Worm (Caenorhabditis elegans) whole organism, young adult: ENCODE results near the gene W08E12.9.
A peak's percentile ranks its signal among the peaks of the same experiment; 100 is the strongest.

ENCODE experiments used
- F10E7.11 ChIP-seq: sonication (generic microtip); optimal IDR thresholded peaks from 2 replicates; lab custom pipeline; 2017; ENCODE audit warnings: mild to moderate bottlenecking, missing genetic modification characterization, moderate library complexity, missing compliant biosample characterization
- F57A8.1 ChIP-seq: fragments of 200-800 bp; sonication (Bioruptor generic); optimal IDR thresholded peaks from 2 replicates; lab custom pipeline; 2018; ENCODE audit warnings: mild to moderate bottlenecking, missing genetic modification characterization, moderate library complexity, missing compliant biosample characterization
- T26A5.8 ChIP-seq: sonication (generic microtip); optimal IDR thresholded peaks from 2 replicates; lab custom pipeline; 2016; ENCODE audit warnings: missing genetic modification characterization, missing compliant biosample characterization
- Y53G8AR.9 ChIP-seq: fragments of 200-800 bp; sonication (Bioruptor generic); conservative IDR thresholded peaks from 2 replicates; pipeline ENCODE4 v1.3.6; 2022; ENCODE audit warnings: missing genetic modification reagents, missing genetic modification characterization, missing compliant biosample characterization
- Y56A3A.18 ChIP-seq: fragments of 200-800 bp; sonication (Bioruptor generic); IDR thresholded peaks from 2 replicates; pipeline ENCODE4 v1.3.6; 2022; ENCODE audit warnings: missing genetic modification reagents, missing genetic modification characterization, missing compliant biosample characterization
- ama-1 ChIP-seq, 3 experiments: fragments of 150-350 bp in 1 of 3; sonication (generic microtip) in 2 of 3; optimal IDR thresholded peaks; 2 replicates each; lab custom pipeline; 2014 to 2018; ENCODE audit warnings: missing biosample characterization in 2 of 3, missing genetic modification characterization in 2 of 3, missing genetic modification reagents in 2 of 3
- aptf-3 ChIP-seq: fragments of 200-800 bp; sonication (Bioruptor generic); IDR thresholded peaks from 2 replicates; pipeline ENCODE4 v1.3.6; 2022; ENCODE audit warnings: missing genetic modification characterization, missing compliant biosample characterization
- atf-7 ChIP-seq: sonication (generic microtip); optimal IDR thresholded peaks from 2 replicates; lab custom pipeline; 2017; ENCODE audit warnings: mild to moderate bottlenecking, missing genetic modification characterization, missing compliant biosample characterization
- attf-3 ChIP-seq: fragments of 200-800 bp; sonication (Bioruptor generic); conservative IDR thresholded peaks from 2 replicates; pipeline ENCODE4 v1.3.6; 2022; ENCODE audit warnings: missing genetic modification reagents, missing genetic modification characterization, missing compliant biosample characterization
- ceh-27 ChIP-seq: fragments of 200-800 bp; sonication (Bioruptor generic); optimal IDR thresholded peaks from 2 replicates; lab custom pipeline; 2018; ENCODE audit warnings: mild to moderate bottlenecking, missing genetic modification characterization, moderate library complexity, missing compliant biosample characterization
- ceh-91 ChIP-seq: fragments of 200-800 bp; sonication (Bioruptor generic); IDR thresholded peaks from 2 replicates; pipeline ENCODE4 v1.3.6; 2022; ENCODE audit warnings: missing genetic modification reagents, missing genetic modification characterization, missing compliant biosample characterization
- dox-1 ChIP-seq: fragments of 200-800 bp; sonication (Bioruptor generic); IDR thresholded peaks from 2 replicates; pipeline ENCODE4 v1.3.6; 2022; ENCODE audit warnings: missing genetic modification reagents, missing genetic modification characterization, missing compliant biosample characterization
- dpl-1 ChIP-seq: fragments of 150-350 bp; optimal IDR thresholded peaks from 2 replicates; lab custom pipeline; 2014; ENCODE audit warnings: missing biosample characterization, missing genetic modification reagents, missing genetic modification characterization
- efl-1 ChIP-seq: fragments of 150-350 bp; optimal IDR thresholded peaks from 2 replicates; lab custom pipeline; 2014; ENCODE audit warnings: missing biosample characterization, missing genetic modification reagents, missing genetic modification characterization
- egrh-3 ChIP-seq: fragments of 200-800 bp; sonication (Bioruptor generic); IDR thresholded peaks from 2 replicates; pipeline ENCODE4 v1.3.6; 2022; ENCODE audit warnings: missing genetic modification reagents, missing genetic modification characterization, missing compliant biosample characterization
- ekl-4 ChIP-seq: fragments of 200-800 bp; sonication (Bioruptor generic); IDR thresholded peaks from 2 replicates; pipeline ENCODE4 v1.3.6; 2022; ENCODE audit warnings: missing genetic modification reagents, missing genetic modification characterization, missing compliant biosample characterization
- him-1 ChIP-seq: sonication (generic microtip); optimal IDR thresholded peaks from 2 replicates; lab custom pipeline; 2016; ENCODE audit warnings: missing genotype, missing genetic modification reagents, missing genetic modification characterization, missing compliant biosample characterization
- hmg-1.2 ChIP-seq: fragments of 200-800 bp; sonication (Bioruptor generic); IDR thresholded peaks from 2 replicates; pipeline ENCODE4 v1.3.6; 2022; ENCODE audit warnings: missing genetic modification reagents, missing genetic modification characterization, missing compliant biosample characterization
- let-607 ChIP-seq, 2 experiments: fragments of 200-800 bp in 1 of 2; sonication (Bioruptor generic) in 1 of 2; sonication (generic microtip) in 1 of 2; optimal IDR thresholded peaks; 2 replicates each; lab custom pipeline; 2016 to 2018; ENCODE audit warnings: mild to moderate bottlenecking in 2 of 2, missing compliant biosample characterization in 2 of 2, missing genetic modification characterization in 2 of 2, moderate library complexity in 2 of 2, missing genotype in 1 of 2
- lin-54 ChIP-seq: fragments of 200-800 bp; sonication (Bioruptor generic); optimal IDR thresholded peaks from 2 replicates; lab custom pipeline; 2018; ENCODE audit warnings: mild to moderate bottlenecking, missing genetic modification characterization, missing compliant biosample characterization
- madf-6 ChIP-seq: fragments of 200-800 bp; sonication (Bioruptor generic); IDR thresholded peaks from 2 replicates; pipeline ENCODE4 v1.3.6; 2022; ENCODE audit warnings: missing genetic modification reagents, missing genetic modification characterization, missing compliant biosample characterization
- madf-8 ChIP-seq: fragments of 200-800 bp; sonication (Bioruptor generic); conservative IDR thresholded peaks from 2 replicates; pipeline ENCODE4 v1.3.6; 2022; ENCODE audit warnings: missing genetic modification reagents, missing genetic modification characterization, missing compliant biosample characterization
- nfya-1 ChIP-seq: sonication (generic microtip); optimal IDR thresholded peaks from 2 replicates; lab custom pipeline; 2017; ENCODE audit warnings: antibody characterized with exemption, missing compliant biosample characterization, missing genetic modification characterization, borderline replicate concordance; ENCODE audit not compliant: insufficient read depth
- nfya-2 ChIP-seq: fragments of 200-800 bp; sonication (Bioruptor generic); IDR thresholded peaks from 2 replicates; pipeline ENCODE4 v1.3.6; 2022; ENCODE audit warnings: missing genetic modification reagents, missing genetic modification characterization, missing compliant biosample characterization
- nfyb-1 ChIP-seq: fragments of 200-800 bp; sonication (Bioruptor generic); IDR thresholded peaks from 2 replicates; pipeline ENCODE4 v1.3.6; 2022; ENCODE audit warnings: missing genetic modification reagents, missing genetic modification characterization, missing compliant biosample characterization
- nhr-27 ChIP-seq: fragments of 200-800 bp; sonication (Bioruptor generic); optimal IDR thresholded peaks from 2 replicates; lab custom pipeline; 2018; ENCODE audit warnings: mild to moderate bottlenecking, missing genetic modification characterization, moderate library complexity, missing compliant biosample characterization
- pbrm-1 ChIP-seq: fragments of 200-800 bp; sonication (Bioruptor generic); IDR thresholded peaks from 2 replicates; pipeline ENCODE4 v1.3.6; 2022; ENCODE audit warnings: missing genetic modification reagents, missing genetic modification characterization, missing compliant biosample characterization
- rcor-1 ChIP-seq: fragments of 200-800 bp; sonication (Bioruptor generic); IDR thresholded peaks from 2 replicates; pipeline ENCODE4 v1.3.6; 2022; ENCODE audit warnings: missing genetic modification reagents, missing genetic modification characterization, missing compliant biosample characterization
- sdz-38 ChIP-seq: sonication (generic microtip); optimal IDR thresholded peaks from 2 replicates; lab custom pipeline; 2016; ENCODE audit warnings: missing genotype, missing genetic modification characterization, missing compliant biosample characterization
- snpc-1.1 ChIP-seq: sonication (generic microtip); optimal IDR thresholded peaks from 2 replicates; lab custom pipeline; 2017; ENCODE audit warnings: missing genetic modification characterization, mild to moderate bottlenecking, missing compliant biosample characterization, antibody characterized with exemption, moderate library complexity, missing genotype, missing genetic modification reagents; ENCODE audit not compliant: insufficient read depth
- snpc-1.3 ChIP-seq: sonication (generic microtip); optimal IDR thresholded peaks from 2 replicates; lab custom pipeline; 2017; ENCODE audit warnings: missing genetic modification characterization, mild to moderate bottlenecking, missing compliant biosample characterization, antibody characterized with exemption, moderate library complexity, missing genotype, missing genetic modification reagents; ENCODE audit not compliant: insufficient read depth
- snpc-4 ChIP-seq, 5 experiments: fragments of 150-350 bp in 1 of 5; sonication (generic microtip) in 4 of 5; optimal IDR thresholded peaks; 2 replicates each; lab custom pipeline; 2014 to 2018; ENCODE audit warnings: missing genetic modification characterization in 5 of 5, missing biosample characterization in 3 of 5, antibody characterized with exemption in 2 of 5, mild to moderate bottlenecking in 2 of 5, missing compliant biosample characterization in 2 of 5, missing genotype in 2 of 5, moderate library complexity in 2 of 5, missing genetic modification reagents in 1 of 5
- sptf-2 ChIP-seq: fragments of 200-800 bp; sonication (Bioruptor generic); optimal IDR thresholded peaks from 2 replicates; lab custom pipeline; 2018; ENCODE audit warnings: mild to moderate bottlenecking, missing genetic modification characterization, missing compliant biosample characterization
- tbx-9 ChIP-seq: sonication (generic microtip); optimal IDR thresholded peaks from 2 replicates; lab custom pipeline; 2016; ENCODE audit warnings: borderline replicate concordance, missing genetic modification characterization, inconsistent platforms, missing compliant biosample characterization
- zfh-2 ChIP-seq: fragments of 200-800 bp; sonication (Bioruptor generic); conservative IDR thresholded peaks from 2 replicates; pipeline ENCODE4 v1.3.6; 2022; ENCODE audit warnings: missing genetic modification reagents, missing genetic modification characterization, missing compliant biosample characterization
- ztf-18 ChIP-seq: sonication (generic microtip); optimal IDR thresholded peaks from 2 replicates; lab custom pipeline; 2016; ENCODE audit warnings: missing genotype, mild to moderate bottlenecking, missing genetic modification characterization, missing compliant biosample characterization
- ztf-25 ChIP-seq: fragments of 200-800 bp; sonication (Bioruptor generic); IDR thresholded peaks from 2 replicates; pipeline ENCODE4 v1.3.6; 2022; ENCODE audit warnings: missing genetic modification reagents, missing genetic modification characterization, missing compliant biosample characterization
- ztf-26 ChIP-seq: sonication (generic microtip); optimal IDR thresholded peaks from 2 replicates; lab custom pipeline; 2017; ENCODE audit warnings: missing genetic modification characterization, missing compliant biosample characterization

W08E12.9 gene

ce11 chrIV:3349977-3350580 is 42.7 kb upstream of the W08E12.9 start, which contains the start of gene elks-1:
elks-1 (minus strand) TSS chrIV:3350027.
- peak; percentile 49; the same call in 1 of the 2 replicates for TF ChIP-seq hmg-1.2 (GFP tag; lab: Robert Waterston, UW)
- TF ChIP-seq lin-54 (GFP tag; lab: Kevin White, UChicago): no peak

ce11 chrIV:3348334-3348733 is 41.0 kb upstream of the W08E12.9 start:
- peak; percentile 74; the same call in 1 of the 2 replicates for TF ChIP-seq egrh-3 (GFP tag; lab: Robert Waterston, UW)
- peak; percentile 69; the same call in 1 of the 2 replicates for TF ChIP-seq zfh-2 (GFP tag; lab: Robert Waterston, UW)
- no peak for TF ChIP-seq tbx-9 (tag; lab: Kevin White, UChicago)
- TF ChIP-seq, all 124 proteins: peak for 2

- TF ChIP-seq zfh-2 (GFP tag; lab: Robert Waterston, UW) (peak; percentile 31; the same call in 1 of the 2 replicates), dox-1 (GFP tag; lab: Robert Waterston, UW) (peak; percentile 7; the same call in 1 of the 2 replicates), ztf-26 (no peak)
- TF ChIP-seq, all 124 proteins: peak for 2
Observed at ce11 chrIV:3345484-3345883, 38.1 kb upstream of the W08E12.9 start.

- TF ChIP-seq T26A5.8 (tag; lab: Kevin White, UChicago) (no peak), ceh-27 (no peak), hmg-1.2 (GFP tag; lab: Robert Waterston, UW) (no peak), atf-7 (tag; lab: Kevin White, UChicago) (no peak), sdz-38 (tag; lab: Kevin White, UChicago) (no peak), madf-8 (GFP tag; lab: Robert Waterston, UW) (no peak), nfyb-1 (GFP tag; lab: Robert Waterston, UW) (no peak), pbrm-1 (GFP tag; lab: Robert Waterston, UW) (no peak), aptf-3 (GFP tag; lab: Robert Waterston, UW) (no peak), zfh-2 (GFP tag; lab: Robert Waterston, UW) (no peak), nhr-27 (tag; lab: Kevin White, UChicago) (no peak), madf-6 (GFP tag; lab: Robert Waterston, UW) (no peak), nfya-1 (no peak), nfya-2 (GFP tag; lab: Robert Waterston, UW) (no peak), ekl-4 (GFP tag; lab: Robert Waterston, UW) (no peak)
Observed at ce11 chrIV:3341170-3341569, 33.8 kb upstream of the W08E12.9 start, which contains the start of gene F42A6.2. F42A6.2 (plus strand) TSS chrIV:3341470.

- TF ChIP-seq snpc-1.1 (tag; lab: Kevin White, UChicago) (peak; percentile 4), ztf-25 (GFP tag; lab: Robert Waterston, UW) (no peak), ama-1 (optimal IDR thresholded peaks at IDR 0.05; lab: Kevin White, UChicago) (no peak), ama-1 (GFP tag; optimal IDR thresholded peaks at IDR 0.05; lab: Kevin White, UChicago) (no peak), F10E7.11 (no peak), him-1 (tag; lab: Kevin White, UChicago) (peak; percentile 9), snpc-4 (GFP tag; optimal IDR thresholded peaks at IDR 0.05; lab: Kevin White, UChicago) (peak; percentile 16), snpc-4 (tag; optimal IDR thresholded peaks at IDR 0.05; lab: Kevin White, UChicago) (peak in 3 of 4 experiments; percentile 3 to 51 (median 11)), efl-1 (GFP tag; lab: Kevin White, UChicago) (peak; percentile 76), dpl-1 (peak; percentile 88), sptf-2 (GFP tag; lab: Kevin White, UChicago) (no peak), F57A8.1 (GFP tag; lab: Kevin White, UChicago) (no peak), rcor-1 (GFP tag; lab: Robert Waterston, UW) (peak; percentile 57), attf-3 (GFP tag; lab: Robert Waterston, UW) (peak; percentile 49; the same call in 1 of the 2 replicates), let-607 (tag; optimal IDR thresholded peaks at IDR 0.05; lab: Kevin White, UChicago) (peak in 1 of 2 experiments; percentile 30), ztf-18 (tag; lab: Kevin White, UChicago) (peak; percentile 2), nfya-1 (no peak), ceh-91 (GFP tag; lab: Robert Waterston, UW) (peak; percentile 63; the same call in 1 of the 2 replicates), Y53G8AR.9 (GFP tag; lab: Robert Waterston, UW) (peak; percentile 63), snpc-1.3 (tag; lab: Kevin White, UChicago) (peak; percentile 52), Y56A3A.18 (GFP tag; lab: Robert Waterston, UW) (no peak)
Observed at ce11 chrIV:3338676-3339075, 31.3 kb upstream of the W08E12.9 start, which contains the start of gene hrpa-1. hrpa-1 (minus strand) TSS chrIV:3338867.
